Fruit fly (Drosophila melanogaster) whole organism, prepupa: Measurements from ENCODE around the gene TTLL5.
A peak's percentile ranks its signal among the peaks of the same experiment; 100 is the strongest.

Experiments
- Blimp-1 ChIP-seq: fragments of 200-800 bp; sonication (Bioruptor generic); optimal IDR thresholded peaks from 3 replicates; lab custom pipeline; 2017; ENCODE audit warnings: missing biosample characterization, missing genetic modification characterization, mild to moderate bottlenecking, moderate library complexity, missing genetic modification reagents
- CG10631 ChIP-seq: fragments of 200-800 bp; sonication (Bioruptor generic); optimal IDR thresholded peaks from 2 replicates; lab custom pipeline; 2016; ENCODE audit warnings: missing biosample characterization, missing genetic modification characterization
- CG11294 ChIP-seq: fragments of 200-800 bp; sonication (Bioruptor generic); IDR thresholded peaks from 2 replicates; pipeline ENCODE4 v1.3.6; 2022; ENCODE audit warnings: missing biosample characterization, missing genetic modification characterization
- CG11902 ChIP-seq: fragments of 200-800 bp; sonication (Bioruptor generic); optimal IDR thresholded peaks from 3 replicates; lab custom pipeline; 2016; ENCODE audit warnings: missing biosample characterization, missing genetic modification characterization
- CG3032 ChIP-seq: fragments of 200-800 bp; optimal IDR thresholded peaks from 2 replicates; lab custom pipeline; 2019; ENCODE audit warnings: missing biosample characterization, mild to moderate bottlenecking, missing genetic modification characterization, moderate library complexity
- CG32006 ChIP-seq: fragments of 200-800 bp; sonication (Bioruptor generic); optimal IDR thresholded peaks from 3 replicates; lab custom pipeline; 2017; ENCODE audit warnings: missing biosample characterization, mild to moderate bottlenecking, missing genetic modification characterization
- CG34406 ChIP-seq: fragments of 200-800 bp; sonication (Bioruptor generic); optimal IDR thresholded peaks from 3 replicates; lab custom pipeline; 2016; ENCODE audit warnings: missing biosample characterization, missing genetic modification characterization
- CG6854 ChIP-seq: fragments of 200-800 bp; sonication (Bioruptor generic); optimal IDR thresholded peaks from 2 replicates; lab custom pipeline; 2017; ENCODE audit warnings: missing biosample characterization, mild to moderate bottlenecking, missing genetic modification characterization
- CG8632 ChIP-seq: fragments of 200-800 bp; sonication (Bioruptor generic); optimal IDR thresholded peaks from 3 replicates; lab custom pipeline; 2016; ENCODE audit warnings: missing biosample characterization, missing genetic modification characterization
- Eip78C ChIP-seq: fragments of 200-800 bp; sonication (Bioruptor generic); peaks from one replicate; lab custom pipeline; 2016; ENCODE audit warnings: missing biosample characterization, missing genetic modification characterization
- Eip93F ChIP-seq: fragments of 200-800 bp; sonication (Bioruptor generic); optimal IDR thresholded peaks from 2 replicates; lab custom pipeline; 2016; ENCODE audit warnings: missing biosample characterization, mild to moderate bottlenecking, missing genetic modification characterization
- Ets21C ChIP-seq: fragments of 200-800 bp; sonication (Bioruptor generic); optimal IDR thresholded peaks from 3 replicates; lab custom pipeline; 2016; ENCODE audit warnings: missing biosample characterization, missing genetic modification characterization
- Ets96B ChIP-seq: fragments of 200-800 bp; optimal IDR thresholded peaks from 2 replicates; lab custom pipeline; 2019; ENCODE audit warnings: missing biosample characterization, mild to moderate bottlenecking, missing genetic modification characterization, moderate library complexity
- Gug ChIP-seq: fragments of 200-800 bp; sonication (Bioruptor generic); IDR thresholded peaks from 2 replicates; pipeline ENCODE4 v1.3.6; 2022; ENCODE audit warnings: missing biosample characterization, missing genetic modification characterization
- Hr38 ChIP-seq: sonication (Bioruptor generic); optimal IDR thresholded peaks from 2 replicates; lab custom pipeline; 2016; ENCODE audit warnings: missing biosample characterization, missing genetic modification characterization
- Lpt ChIP-seq: fragments of 200-800 bp; sonication (Bioruptor generic); optimal IDR thresholded peaks from 3 replicates; lab custom pipeline; 2016; ENCODE audit warnings: missing biosample characterization, missing genetic modification characterization
- Sox102F ChIP-seq: fragments of 200-800 bp; sonication (Bioruptor generic); optimal IDR thresholded peaks from 2 replicates; lab custom pipeline; 2016; ENCODE audit warnings: missing biosample characterization, mild to moderate bottlenecking, missing genetic modification characterization
- Sox14 ChIP-seq: fragments of 200-800 bp; sonication (Bioruptor generic); optimal IDR thresholded peaks from 3 replicates; lab custom pipeline; 2016; ENCODE audit warnings: missing biosample characterization, missing genetic modification characterization
- acj6 ChIP-seq: fragments of 200-800 bp; sonication (Bioruptor generic); optimal IDR thresholded peaks from 3 replicates; lab custom pipeline; 2016; ENCODE audit warnings: missing biosample characterization, missing genetic modification characterization
- cyc ChIP-seq: fragments of 200-800 bp; sonication (Bioruptor generic); optimal IDR thresholded peaks from 3 replicates; lab custom pipeline; 2016; ENCODE audit warnings: missing biosample characterization, missing genetic modification characterization
- dac ChIP-seq: fragments of 200-800 bp; sonication (Bioruptor generic); optimal IDR thresholded peaks from 2 replicates; lab custom pipeline; 2017; ENCODE audit warnings: missing biosample characterization, mild to moderate bottlenecking, missing genetic modification characterization
- eg ChIP-seq: fragments of 200-800 bp; sonication (Bioruptor generic); IDR thresholded peaks from 3 replicates; pipeline ENCODE4 v1.3.6; 2022; ENCODE audit warnings: missing biosample characterization, missing genetic modification characterization
- esn ChIP-seq: fragments of 200-800 bp; sonication (Bioruptor generic); optimal IDR thresholded peaks from 2 replicates; lab custom pipeline; 2016; ENCODE audit warnings: missing biosample characterization, mild to moderate bottlenecking, missing genetic modification characterization, moderate library complexity
- fd59A ChIP-seq: fragments of 200-800 bp; sonication (Bioruptor generic); optimal IDR thresholded peaks from 2 replicates; lab custom pipeline; 2017; ENCODE audit warnings: missing biosample characterization, mild to moderate bottlenecking, missing genetic modification characterization, missing genetic modification reagents
- fd85E ChIP-seq: fragments of 200-800 bp; sonication (Bioruptor generic); optimal IDR thresholded peaks from 3 replicates; lab custom pipeline; 2016; ENCODE audit warnings: missing biosample characterization, missing genetic modification characterization
- lz ChIP-seq: fragments of 200-800 bp; sonication (Bioruptor generic); optimal IDR thresholded peaks from 3 replicates; lab custom pipeline; 2016; ENCODE audit warnings: missing biosample characterization, missing genetic modification characterization
- salr ChIP-seq, 2 experiments: fragments of 200-800 bp; sonication (Bioruptor generic); optimal IDR thresholded peaks; 3 replicates each; lab custom pipeline; 2016 to 2018; ENCODE audit warnings: missing biosample characterization in 2 of 2, missing genetic modification characterization in 2 of 2, mild to moderate bottlenecking in 1 of 2
- ss ChIP-seq, 2 experiments: fragments of 200-800 bp; sonication (Bioruptor generic); optimal IDR thresholded peaks; 2 replicates in 1 of 2; 3 replicates in 1 of 2; lab custom pipeline; 2017 to 2018; ENCODE audit warnings: mild to moderate bottlenecking in 2 of 2, missing biosample characterization in 2 of 2, missing genetic modification characterization in 2 of 2, moderate library complexity in 1 of 2
- topi ChIP-seq: fragments of 200-800 bp; sonication (Bioruptor generic); optimal IDR thresholded peaks from 3 replicates; lab custom pipeline; 2016; ENCODE audit warnings: missing biosample characterization, missing genetic modification characterization
- vri ChIP-seq: fragments of 200-800 bp; sonication (Bioruptor generic); optimal IDR thresholded peaks from 3 replicates; lab custom pipeline; 2016; ENCODE audit warnings: missing biosample characterization, mild to moderate bottlenecking, missing genetic modification characterization

The TTLL5 gene

DNA sequence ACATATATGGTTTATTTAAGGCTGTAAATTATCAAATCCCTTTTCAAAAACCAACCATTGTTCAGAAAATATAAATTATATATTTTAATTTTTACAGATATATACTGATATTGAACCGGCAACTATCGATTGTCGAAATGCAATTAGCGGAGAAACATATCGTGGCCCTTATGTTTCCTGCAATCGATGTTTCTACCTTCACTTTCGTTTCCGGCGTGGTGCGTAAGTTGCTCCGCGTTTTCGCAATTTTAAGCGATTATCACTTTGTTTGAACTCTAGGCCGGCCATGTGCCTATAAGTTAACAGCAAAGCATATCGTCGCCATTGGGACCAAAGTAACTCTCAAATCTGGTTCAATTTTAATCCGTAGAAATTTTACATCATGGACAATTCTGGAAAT, 542 bp upstream of the TTLL5 start, which contains the start of gene vig2:
vig2 (plus strand) TSS at position 112 of the 400 bp plus-strand sequence.
- TF ChIP-seq topi (GFP tag; lab: Kevin White, UChicago) (peak; percentile 31), CG8632 (GFP tag; lab: Kevin White, UChicago) (peak; percentile 7), CG6854 (GFP tag; lab: Kevin White, UChicago) (peak; percentile 6), cyc (peak; percentile 22), CG34406 (GFP tag; lab: Kevin White, UChicago) (peak; percentile 8), CG11902 (GFP tag; lab: Kevin White, UChicago) (peak; percentile 30), Eip78C (GFP tag; lab: Kevin White, UChicago) (peak; percentile 59), CG10631 (GFP tag; lab: Kevin White, UChicago) (peak; percentile 26), esn (GFP tag; lab: Kevin White, UChicago) (peak; percentile 25), Blimp-1 (peak; percentile 14), acj6 (peak; percentile 10)

DNA sequence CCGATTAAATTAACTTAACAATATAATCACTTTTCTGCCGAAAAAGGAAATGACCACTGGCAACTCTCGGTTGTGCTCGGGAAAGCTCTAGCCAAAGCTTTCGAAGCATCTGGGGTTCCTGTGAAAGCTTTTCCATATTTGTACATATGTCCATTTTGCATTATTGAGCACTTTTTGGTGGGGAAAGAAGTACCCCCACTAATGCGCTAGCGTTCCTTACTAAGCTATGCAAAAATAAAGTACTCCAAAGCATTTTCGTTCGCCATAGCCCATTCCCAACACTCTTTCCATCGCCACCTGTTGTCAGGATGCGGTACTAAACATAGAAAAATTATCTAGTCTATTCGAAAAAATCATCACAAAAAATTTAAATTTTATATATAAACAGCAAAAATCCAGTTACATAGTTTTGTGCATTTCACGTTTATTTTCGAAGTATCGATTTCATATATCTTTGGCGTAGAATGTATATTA, 10.2 kb downstream of the TTLL5 start, which contains the start of gene Nepl16:
Nepl16 (minus strand) TSS at position 51 of the 474 bp plus-strand sequence.
- TF ChIP-seq CG6854 (GFP tag; lab: Kevin White, UChicago) (no peak), Sox102F (no peak), vri (GFP tag; lab: Kevin White, UChicago) (no peak), lz (GFP tag; lab: Kevin White, UChicago) (no peak), CG32006 (GFP tag; lab: Kevin White, UChicago) (no peak), CG8632 (GFP tag; lab: Kevin White, UChicago) (no peak), CG3032 (tag; lab: Kevin White, UChicago) (no peak), Gug (GFP tag; lab: Robert Waterston, UW) (no peak), Ets21C (GFP tag; lab: Kevin White, UChicago) (no peak), Ets96B (tag; lab: Kevin White, UChicago) (no peak), topi (GFP tag; lab: Kevin White, UChicago) (no peak)
- TF ChIP-seq, all 60 proteins: peak for 0

DNA sequence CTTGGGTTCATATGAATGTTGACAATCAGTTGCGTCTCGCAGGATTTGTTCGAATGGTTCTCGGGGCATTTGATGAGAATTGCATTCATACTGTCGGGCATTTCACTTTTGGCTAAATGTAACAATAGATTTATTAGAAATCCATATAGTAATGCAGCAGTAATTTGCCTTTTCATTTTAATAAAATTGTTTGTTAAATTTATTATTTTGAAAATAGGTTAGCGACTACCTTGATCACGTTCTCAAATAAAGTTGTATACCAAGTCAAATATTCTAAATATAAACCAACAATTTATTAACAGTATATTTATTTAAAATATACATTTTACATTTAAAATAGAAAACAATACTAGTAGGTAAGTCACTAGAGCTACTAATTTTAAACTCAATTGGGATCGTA, 13.8 kb downstream of the TTLL5 start, which contains the start of gene CG34027:
CG34027 (minus strand) TSS at position 101 of the 400 bp plus-strand sequence.
- TF ChIP-seq fd85E (GFP tag; lab: Kevin White, UChicago) = no peak
- TF ChIP-seq Lpt (GFP tag; lab: Kevin White, UChicago) = no peak
- no peak for TF ChIP-seq fd59A (GFP tag; lab: Kevin White, UChicago)
- TF ChIP-seq eg = no peak
- no peak for TF ChIP-seq Sox14 (GFP tag; lab: Kevin White, UChicago)
- no peak for TF ChIP-seq Hr38
- no peak for TF ChIP-seq CG11294 (GFP tag; lab: Robert Waterston, UW)
- no peak for TF ChIP-seq dac (GFP tag; lab: Kevin White, UChicago)
- no peak for TF ChIP-seq CG3032 (tag; lab: Kevin White, UChicago)

DNA sequence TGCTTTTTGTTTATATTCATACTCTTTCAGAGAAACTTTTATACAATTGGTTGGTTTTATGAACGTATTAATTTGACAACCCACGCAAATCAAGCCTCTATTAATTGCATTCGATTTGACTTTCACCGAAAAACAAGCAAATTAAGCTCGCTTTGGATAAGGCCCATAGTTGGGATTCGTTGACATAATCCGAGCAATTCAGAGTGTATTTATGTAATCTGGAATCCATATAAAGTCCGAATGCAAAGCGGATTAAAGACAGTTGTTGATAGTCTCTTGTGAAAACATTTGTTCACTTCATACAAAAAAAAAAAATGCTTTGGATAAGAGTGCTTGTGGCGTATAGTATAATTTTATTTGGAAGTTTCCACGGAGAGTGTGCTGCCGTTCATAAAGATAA, 20.5 kb downstream of the TTLL5 start, which contains the start of gene CG45095:
CG45095 (plus strand) TSS at position 301 of the 400 bp plus-strand sequence.
- TF ChIP-seq CG10631 (GFP tag; lab: Kevin White, UChicago) (no peak), Eip93F (no peak), vri (GFP tag; lab: Kevin White, UChicago) (peak; percentile 57), Ets21C (GFP tag; lab: Kevin White, UChicago) (no peak)

DNA sequence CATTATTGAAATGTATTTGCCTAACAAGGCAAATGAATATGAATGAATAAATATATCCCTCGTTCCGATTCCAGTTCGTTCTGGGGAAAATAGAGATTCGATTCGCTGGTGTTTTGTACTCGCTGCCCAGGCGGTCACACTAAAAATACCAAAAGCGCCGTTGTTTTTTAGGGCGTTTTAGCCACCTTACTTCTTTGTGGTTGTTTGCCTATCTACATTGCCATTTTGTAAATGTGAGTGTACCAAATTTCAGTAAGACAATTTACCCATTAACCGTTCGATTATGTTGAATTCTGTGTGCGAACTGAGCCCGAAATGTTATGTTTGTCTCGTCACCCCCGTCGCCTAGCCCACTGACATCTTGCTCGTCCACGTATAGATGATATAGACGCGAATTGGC, 25.2 kb downstream of the TTLL5 start, which contains the start of the genes CG33095 and CG33096:
CG33095 (plus strand) TSS at position 187 of the 400 bp plus-strand sequence.
CG33096 (plus strand) TSS at position 187 of the 400 bp plus-strand sequence.
- TF ChIP-seq Eip93F (no peak), salr (GFP tag; optimal IDR thresholded peaks at IDR 0.05; lab: Kevin White, UChicago) (no peak), ss (GFP tag; optimal IDR thresholded peaks at IDR 0.05; lab: Kevin White, UChicago) (no peak), Sox14 (GFP tag; lab: Kevin White, UChicago) (peak; percentile 79), Hr38 (no peak)
